Worm (Caenorhabditis elegans) whole organism, dauer: ENCODE results near the gene F54D12.1.

Experiments
- unc-62 ChIP-seq: sonication (generic microtip); optimal IDR thresholded peaks from 2 replicates; lab custom pipeline; 2017; ENCODE audit warnings: missing biosample characterization, missing genetic modification reagents, missing genetic modification characterization

F54D12.1 gene

ce11 chrII:1400105-1400504, at the start of gene F54D12.1:
Gene F54D12.1, plus strand, starts transcription at chrII:1400405.
- no peak for TF ChIP-seq unc-62 (GFP tag; lab: Kevin White, UChicago)

- TF ChIP-seq unc-62 (GFP tag; lab: Kevin White, UChicago), result no peak
These were observed 44.7 kb upstream of the F54D12.1 start, which contains the start of gene C13A10.1 for ce11 chrII:1355480-1355879. Gene C13A10.1, minus strand, starts transcription at chrII:1355649.

- TF ChIP-seq unc-62 (GFP tag; lab: Kevin White, UChicago), result no peak
These were observed 42.9 kb upstream of the F54D12.1 start for ce11 chrII:1357262-1357661.

ce11 chrII:1357905-1358304, 42.3 kb upstream of the F54D12.1 start, which contains the start of gene C13A10.2:
Gene C13A10.2, minus strand, starts transcription at chrII:1358005.
- no peak for TF ChIP-seq unc-62 (GFP tag; lab: Kevin White, UChicago)

ce11 chrII:1360257-1360656, 39.9 kb upstream of the F54D12.1 start:
- no peak for TF ChIP-seq unc-62 (GFP tag; lab: Kevin White, UChicago)

ce11 chrII:1362423-1362822, 37.8 kb upstream of the F54D12.1 start:
- no peak for TF ChIP-seq unc-62 (GFP tag; lab: Kevin White, UChicago)

- TF ChIP-seq unc-62 (GFP tag; lab: Kevin White, UChicago), result no peak
These were observed 34.2 kb upstream of the F54D12.1 start for ce11 chrII:1365985-1366384.

ce11 chrII:1368756-1369155, 31.4 kb upstream of the F54D12.1 start:
- no peak for TF ChIP-seq unc-62 (GFP tag; lab: Kevin White, UChicago)

ce11 chrII:1369322-1369721, 30.9 kb upstream of the F54D12.1 start:
- no peak for TF ChIP-seq unc-62 (GFP tag; lab: Kevin White, UChicago)

- no peak for TF ChIP-seq unc-62 (GFP tag; lab: Kevin White, UChicago)
These were observed 28.7 kb upstream of the F54D12.1 start for ce11 chrII:1371533-1371932.

ce11 chrII:1372138-1372537, 28.1 kb upstream of the F54D12.1 start:
- no peak for TF ChIP-seq unc-62 (GFP tag; lab: Kevin White, UChicago)

ce11 chrII:1372966-1373365, 27.2 kb upstream of the F54D12.1 start:
- TF ChIP-seq unc-62 (GFP tag; lab: Kevin White, UChicago), result no peak

- no peak for TF ChIP-seq unc-62 (GFP tag; lab: Kevin White, UChicago)
These were observed 25.7 kb upstream of the F54D12.1 start for ce11 chrII:1374486-1374885.

ce11 chrII:1374889-1375288, 25.3 kb upstream of the F54D12.1 start, which contains the start of gene rog-1:
Gene rog-1, minus strand, starts transcription at chrII:1374989.
- no peak for TF ChIP-seq unc-62 (GFP tag; lab: Kevin White, UChicago)

- no peak for TF ChIP-seq unc-62 (GFP tag; lab: Kevin White, UChicago)
These were observed 24.6 kb upstream of the F54D12.1 start for ce11 chrII:1375627-1376026.

ce11 chrII:1376795-1377194, 23.4 kb upstream of the F54D12.1 start:
- no peak for TF ChIP-seq unc-62 (GFP tag; lab: Kevin White, UChicago)

ce11 chrII:1378259-1378658, 21.9 kb upstream of the F54D12.1 start, which contains the start of gene F54D12.10:
Gene F54D12.10, minus strand, starts transcription at chrII:1378359.
- no peak for TF ChIP-seq unc-62 (GFP tag; lab: Kevin White, UChicago)

- no peak for TF ChIP-seq unc-62 (GFP tag; lab: Kevin White, UChicago)
These were observed 18.6 kb upstream of the F54D12.1 start, which contains the start of gene F54D12.9 for ce11 chrII:1381618-1382017. Gene F54D12.9, minus strand, starts transcription at chrII:1381718.
